Fruit fly (Drosophila melanogaster): ENCODE data around the gene Atac3.

The Atac3 gene

DNA sequence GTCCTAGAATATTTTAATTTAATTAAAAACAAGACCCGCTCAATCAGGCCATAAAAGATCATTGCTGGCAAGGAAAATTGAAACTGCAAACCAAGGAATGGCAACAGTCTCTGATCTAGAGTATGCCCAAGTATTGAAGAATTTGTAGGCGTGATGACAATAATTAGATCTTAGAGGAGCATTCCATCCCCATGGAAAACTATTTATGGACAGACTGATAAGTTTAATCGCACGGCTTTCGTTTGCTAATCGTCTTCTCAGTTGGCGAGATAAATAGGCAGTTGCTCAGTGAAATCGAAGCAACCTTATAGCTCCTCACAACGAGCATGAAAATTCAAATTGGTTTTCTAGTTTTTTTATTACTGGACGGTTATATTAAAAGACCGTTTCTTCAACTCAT, 11.0 kb downstream of the Atac3 start, which contains the start of gene ddbt:
ddbt (plus strand) TSS at position 301 of the 400 bp plus-strand sequence.
- no peak for TF ChIP-seq CG11695 (GFP tag; IDR thresholded peaks at IDR 0.05)
- no peak for TF ChIP-seq oc (tag; optimal IDR thresholded peaks at IDR 0.05)
- no peak for TF ChIP-seq CG8765 (GFP tag; IDR thresholded peaks at IDR 0.05)
- no peak for TF ChIP-seq Antp (GFP tag; optimal IDR thresholded peaks at IDR 0.05)
- TF ChIP-seq CG14965 (GFP tag; optimal IDR thresholded peaks at IDR 0.05; ENCODE audit: borderline replicate concordance): no peak
- TF ChIP-seq her (GFP tag; optimal IDR thresholded peaks at IDR 0.05): no peak
- TF ChIP-seq Bteb2 (GFP tag; optimal IDR thresholded peaks at IDR 0.05): no peak
- TF ChIP-seq CG17361 (GFP tag; IDR thresholded peaks at IDR 0.05): no peak
- TF ChIP-seq NC2α (GFP tag; optimal IDR thresholded peaks at IDR 0.05): no peak
- no peak for TF ChIP-seq exex (tag; optimal IDR thresholded peaks at IDR 0.05)

DNA sequence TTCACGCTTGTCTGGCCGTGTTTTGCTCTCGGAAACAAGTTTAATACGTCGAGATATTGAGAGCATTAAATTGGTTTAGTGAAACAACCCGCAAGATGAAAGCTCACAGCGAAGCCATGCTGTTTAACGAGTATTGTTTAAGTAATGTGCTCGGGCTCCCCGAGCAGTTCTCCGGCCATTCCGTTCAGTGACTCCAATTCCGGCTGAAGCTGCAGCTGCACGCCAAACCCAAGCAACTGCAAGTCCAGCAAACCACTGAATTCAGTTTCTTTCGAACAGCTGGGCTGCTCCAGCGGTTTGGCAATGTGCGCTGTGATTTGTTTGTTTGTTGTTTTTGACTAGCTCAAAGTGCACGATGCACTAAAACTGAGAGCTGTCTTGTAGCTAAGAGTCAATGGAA, 12.7 kb downstream of the Atac3 start:
- TF ChIP-seq CG4282 (GFP tag; optimal IDR thresholded peaks at IDR 0.05): no peak
- TF ChIP-seq bbx (GFP tag; IDR thresholded peaks at IDR 0.05; ENCODE audit: partially characterized antibody): no peak
- TF ChIP-seq CG3163 (GFP tag; optimal IDR thresholded peaks at IDR 0.05): no peak
- TF ChIP-seq Ets65A (GFP tag): peak; percentile 78
- TF ChIP-seq Nf-YB (GFP tag; optimal IDR thresholded peaks at IDR 0.05): no peak
- no peak for TF ChIP-seq CG14014 (GFP tag; IDR thresholded peaks at IDR 0.05)
- TF ChIP-seq sens (GFP tag): peak; percentile 38
- TF ChIP-seq Hand (GFP tag; optimal IDR thresholded peaks at IDR 0.05): no peak
- TF ChIP-seq Awh (GFP tag; IDR thresholded peaks at IDR 0.05): no peak
- TF ChIP-seq CG2678 (tag; optimal IDR thresholded peaks at IDR 0.05): no peak
- TF ChIP-seq onecut (GFP tag; IDR thresholded peaks at IDR 0.05): no peak
- no peak for TF ChIP-seq CG13296 (GFP tag; optimal IDR thresholded peaks at IDR 0.05)
- no peak for TF ChIP-seq sqz (GFP tag; optimal IDR thresholded peaks at IDR 0.05)

DNA sequence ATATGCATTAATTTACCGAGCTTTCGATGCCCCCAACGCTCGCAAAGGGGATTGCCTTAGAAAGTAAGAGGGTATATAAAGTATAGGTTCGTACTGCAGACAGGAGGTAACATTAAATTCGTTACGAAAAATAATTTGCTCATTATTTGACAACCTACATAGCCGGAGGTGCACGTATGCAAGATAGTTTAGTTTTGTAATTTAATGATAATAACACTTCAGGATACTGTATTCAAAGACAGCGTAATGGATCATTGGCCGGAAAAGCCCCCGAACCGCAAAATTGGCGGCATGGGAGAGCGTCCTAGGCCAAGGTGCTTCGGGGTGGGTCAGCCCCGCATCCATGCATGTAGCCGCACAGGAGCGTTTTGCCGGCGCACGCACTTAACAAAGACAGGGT, 15.5 kb downstream of the Atac3 start:
- TF ChIP-seq slbo (GFP tag; IDR thresholded peaks at IDR 0.05): peak; percentile 22; the same call in 1 of the 2 replicates
- peak; percentile 33; the same call in 2 of the 3 replicates for TF ChIP-seq row (GFP tag; IDR thresholded peaks at IDR 0.05)
- TF ChIP-seq bbx (GFP tag; IDR thresholded peaks at IDR 0.05; ENCODE audit: partially characterized antibody): peak; percentile 27; the same call in 1 of the 2 replicates
- TF ChIP-seq CG8924 (tag; optimal IDR thresholded peaks at IDR 0.05): no peak
- TF ChIP-seq mirr (GFP tag; optimal IDR thresholded peaks at IDR 0.05): no peak
- no peak for TF ChIP-seq CG7271 (tag; optimal IDR thresholded peaks at IDR 0.05)
- peak; percentile 52 for TF ChIP-seq Med (GFP tag)
- TF ChIP-seq chinmo (GFP tag; IDR thresholded peaks at IDR 0.05; ENCODE audit: partially characterized antibody): 0 out of 4 replicates have a peak, but pooled peaks have one; percentile 27
- no peak for TF ChIP-seq sens-2 (GFP tag; IDR thresholded peaks at IDR 0.05)
- peak; percentile 10 for TF ChIP-seq sens (GFP tag)
- peak; percentile 40 for TF ChIP-seq CG2120 (GFP tag; optimal IDR thresholded peaks at IDR 0.05)
- TF ChIP-seq ewg (GFP tag; optimal IDR thresholded peaks at IDR 0.05): peak; percentile 61
- TF ChIP-seq CG18599 (GFP tag; optimal IDR thresholded peaks at IDR 0.05): peak; percentile 55

DNA sequence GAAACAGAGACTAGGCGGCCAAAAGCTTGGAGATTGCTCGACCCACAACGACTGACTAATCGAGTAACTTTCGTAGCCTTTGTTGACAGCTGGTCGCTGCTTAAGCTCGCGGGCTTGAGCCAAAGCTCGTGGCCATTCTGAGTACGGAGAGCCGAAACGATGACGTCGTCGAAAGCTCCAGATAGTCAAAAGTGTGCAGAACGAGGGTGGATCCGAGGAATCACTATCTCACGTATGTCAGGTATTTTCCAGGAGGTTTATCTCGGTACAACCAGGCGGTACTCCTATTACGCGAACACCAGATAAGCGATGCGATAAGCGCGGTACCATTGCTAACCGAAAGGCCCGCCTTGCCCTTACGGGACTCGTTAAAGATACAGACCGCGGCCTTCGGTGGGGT, 16.2 kb downstream of the Atac3 start:
- TF ChIP-seq Trl (optimal IDR thresholded peaks at IDR 0.05) (peak in 1 of 2 experiments; percentile 8), Trl (GFP tag; optimal IDR thresholded peaks at IDR 0.05) (no peak), CG2199 (GFP tag; IDR thresholded peaks at IDR 0.05) (no peak), dati (GFP tag; IDR thresholded peaks at IDR 0.05) (no peak), CG9876 (GFP tag; optimal IDR thresholded peaks at IDR 0.05) (no peak), tap (tag; optimal IDR thresholded peaks at IDR 0.05) (no peak), Doc2 (GFP tag; IDR thresholded peaks at IDR 0.05) (no peak), exex (tag; optimal IDR thresholded peaks at IDR 0.05) (peak; percentile 60), schlank (tag; optimal IDR thresholded peaks at IDR 0.05) (no peak), CG30403 (GFP tag; optimal IDR thresholded peaks at IDR 0.05) (no peak), Mrtf (GFP tag; IDR thresholded peaks at IDR 0.05) (no peak), en (GFP tag; optimal IDR thresholded peaks at IDR 0.05) (no peak), insv (GFP tag; optimal IDR thresholded peaks at IDR 0.05) (no peak), gsb-n (tag; optimal IDR thresholded peaks at IDR 0.05) (no peak), zen (tag; optimal IDR thresholded peaks at IDR 0.05) (no peak), z (GFP tag; IDR thresholded peaks at IDR 0.05) (peak; percentile 94), Drgx (GFP tag; IDR thresholded peaks at IDR 0.05) (no peak)
